Fruit fly (Drosophila melanogaster) whole organism, embryonic: Measurements from ENCODE around the gene Elo68alpha.
A peak's percentile ranks its signal among the peaks of the same experiment; 100 is the strongest.

ENCODE experiments used
- Asciz ChIP-seq: fragments of 200-800 bp; sonication (Bioruptor generic); optimal IDR thresholded peaks from 2 replicates; lab custom pipeline; 2017; ENCODE audit warnings: missing biosample characterization, mild to moderate bottlenecking, missing genetic modification characterization, missing genetic modification reagents
- Bgb ChIP-seq: fragments of 200-800 bp; sonication (Bioruptor generic); IDR thresholded peaks from 2 replicates; pipeline ENCODE4 v1.3.6; 2022; ENCODE audit warnings: missing biosample characterization, missing genetic modification characterization; ENCODE audit not compliant: partially characterized antibody
- CG11085 ChIP-seq: fragments of 200-800 bp; sonication (Bioruptor generic); IDR thresholded peaks from 2 replicates; pipeline ENCODE4 v1.3.6; 2022; ENCODE audit warnings: missing biosample characterization, missing genetic modification characterization
- CG12219 ChIP-seq: fragments of 200-800 bp; sonication (Bioruptor generic); optimal IDR thresholded peaks from 3 replicates; lab custom pipeline; 2018; ENCODE audit warnings: missing biosample characterization, mild to moderate bottlenecking, missing genetic modification characterization
- CG1233 ChIP-seq: fragments of 200-800 bp; sonication (Bioruptor generic); optimal IDR thresholded peaks from 4 replicates; lab custom pipeline; 2018; ENCODE audit warnings: missing biosample characterization, mild to moderate bottlenecking, missing genetic modification characterization
- CG13296 ChIP-seq: fragments of 200-800 bp; sonication (Bioruptor generic); optimal IDR thresholded peaks from 3 replicates; lab custom pipeline; 2018; ENCODE audit warnings: missing biosample characterization, mild to moderate bottlenecking, missing genetic modification characterization
- CG13775 ChIP-seq: fragments of 200-800 bp; sonication (Bioruptor generic); optimal IDR thresholded peaks from 3 replicates; lab custom pipeline; 2017; ENCODE audit warnings: missing biosample characterization, mild to moderate bottlenecking, missing genetic modification characterization
- CG15073 ChIP-seq: fragments of 200-800 bp; sonication (Bioruptor generic); optimal IDR thresholded peaks from 2 replicates; lab custom pipeline; 2016; ENCODE audit warnings: missing biosample characterization, missing genetic modification characterization
- CG1792 ChIP-seq: fragments of 200-800 bp; sonication (Bioruptor generic); optimal IDR thresholded peaks from 2 replicates; lab custom pipeline; 2016; ENCODE audit warnings: missing biosample characterization, missing genetic modification characterization
- CG4328 ChIP-seq: fragments of 200-800 bp; sonication (Bioruptor generic); optimal IDR thresholded peaks from 3 replicates; lab custom pipeline; 2017; ENCODE audit warnings: missing biosample characterization, missing genetic modification reagents, missing genetic modification characterization
- CG43689 ChIP-seq: fragments of 200-800 bp; sonication (Bioruptor generic); IDR thresholded peaks from 2 replicates; pipeline ENCODE4 v1.3.6; 2022; ENCODE audit warnings: missing biosample characterization, missing genetic modification characterization
- CG4404 ChIP-seq: fragments of 200-800 bp; sonication (Bioruptor generic); IDR thresholded peaks from 2 replicates; pipeline ENCODE4 v1.3.6; 2022; ENCODE audit warnings: missing biosample characterization, missing genetic modification characterization
- CG5245 ChIP-seq: fragments of 200-800 bp; sonication (Bioruptor generic); optimal IDR thresholded peaks from 3 replicates; lab custom pipeline; 2016; ENCODE audit warnings: missing biosample characterization, missing genetic modification characterization
- CG6683 ChIP-seq: fragments of 200-800 bp; sonication (Bioruptor generic); optimal IDR thresholded peaks from 2 replicates; lab custom pipeline; 2017; ENCODE audit warnings: missing biosample characterization, mild to moderate bottlenecking, missing genetic modification characterization, missing genetic modification reagents
- CG6854 ChIP-seq: fragments of 200-800 bp; sonication (Bioruptor generic); optimal IDR thresholded peaks from 3 replicates; lab custom pipeline; 2017; ENCODE audit warnings: missing biosample characterization, mild to moderate bottlenecking, missing genetic modification characterization
- CG9215 ChIP-seq: fragments of 200-800 bp; sonication (Bioruptor generic); IDR thresholded peaks from 2 replicates; pipeline ENCODE4 v1.3.6; 2022; ENCODE audit warnings: missing biosample characterization, missing genetic modification characterization
- CG9437 ChIP-seq: fragments of 200-800 bp; sonication (Bioruptor generic); optimal IDR thresholded peaks from 2 replicates; lab custom pipeline; 2018; ENCODE audit warnings: missing biosample characterization, mild to moderate bottlenecking, missing genetic modification characterization
- Dip3 ChIP-seq: fragments of 200-800 bp; sonication (Bioruptor generic); optimal IDR thresholded peaks from 3 replicates; lab custom pipeline; 2016; ENCODE audit warnings: missing biosample characterization, missing genetic modification characterization
- MTF-1 ChIP-seq: fragments of 200-800 bp; sonication (Bioruptor generic); optimal IDR thresholded peaks from 2 replicates; lab custom pipeline; 2018; ENCODE audit warnings: missing biosample characterization, mild to moderate bottlenecking, missing genetic modification characterization, borderline replicate concordance
- Myb ChIP-seq: fragments of 200-800 bp; sonication (Bioruptor generic); optimal IDR thresholded peaks from 2 replicates; lab custom pipeline; 2016; ENCODE audit warnings: missing biosample characterization, missing genetic modification characterization
- Neu2 ChIP-seq: fragments of 200-800 bp; sonication (Bioruptor generic); optimal IDR thresholded peaks from 3 replicates; lab custom pipeline; 2016; ENCODE audit warnings: missing biosample characterization, missing genetic modification characterization, borderline replicate concordance
- Oaz ChIP-seq: fragments of 200-800 bp; sonication (Bioruptor generic); IDR thresholded peaks from 2 replicates; pipeline ENCODE4 v1.3.6; 2022; ENCODE audit warnings: missing biosample characterization, missing genetic modification characterization
- Ssrp ChIP-seq: fragments of 200-800 bp; sonication (Bioruptor generic); optimal IDR thresholded peaks from 2 replicates; lab custom pipeline; 2018; ENCODE audit warnings: missing biosample characterization, mild to moderate bottlenecking, missing genetic modification characterization, moderate library complexity
- bcd ChIP-seq: fragments of 200-800 bp; sonication (Bioruptor generic); optimal IDR thresholded peaks from 2 replicates; lab custom pipeline; 2017; ENCODE audit warnings: missing biosample characterization, mild to moderate bottlenecking, missing genetic modification characterization
- br ChIP-seq: fragments of >200 bp; optimal IDR thresholded peaks from 2 replicates; lab custom pipeline; 2017
- bsh ChIP-seq, 2 experiments: fragments of 200-800 bp; sonication (Bioruptor generic); optimal IDR thresholded peaks; 2 replicates each; lab custom pipeline; 2017 to 2018; ENCODE audit warnings: mild to moderate bottlenecking in 2 of 2, missing biosample characterization in 2 of 2, missing genetic modification characterization in 2 of 2, moderate library complexity in 1 of 2
- corto ChIP-seq: fragments of 200-800 bp; sonication (Bioruptor generic); optimal IDR thresholded peaks from 2 replicates; lab custom pipeline; 2016; ENCODE audit warnings: missing biosample characterization, mild to moderate bottlenecking, missing genetic modification characterization, moderate library complexity
- dati ChIP-seq: fragments of 200-800 bp; sonication (Bioruptor generic); IDR thresholded peaks from 2 replicates; pipeline ENCODE4 v1.3.6; 2022; ENCODE audit warnings: missing biosample characterization, missing genetic modification characterization
- dimm ChIP-seq: fragments of 200-800 bp; sonication (Bioruptor generic); IDR thresholded peaks from 2 replicates; pipeline ENCODE4 v1.3.6; 2022; ENCODE audit warnings: missing biosample characterization, missing genetic modification characterization
- disco-r ChIP-seq: fragments of 200-800 bp; sonication (Bioruptor generic); optimal IDR thresholded peaks from 2 replicates; lab custom pipeline; 2016; ENCODE audit warnings: missing biosample characterization, missing genetic modification characterization
- fru ChIP-seq: fragments of >200 bp; optimal IDR thresholded peaks from 2 replicates; lab custom pipeline; 2017
- gcm ChIP-seq: fragments of 200-800 bp; sonication (Bioruptor generic); optimal IDR thresholded peaks from 2 replicates; lab custom pipeline; 2019; ENCODE audit warnings: missing biosample characterization, mild to moderate bottlenecking, missing genetic modification characterization, moderate library complexity
- kay ChIP-seq: fragments of 200-800 bp; sonication (Bioruptor generic); optimal IDR thresholded peaks from 2 replicates; lab custom pipeline; 2016; ENCODE audit warnings: missing biosample characterization, missing genetic modification characterization
- luna ChIP-seq: fragments of 200-800 bp; sonication (Bioruptor generic); optimal IDR thresholded peaks from 2 replicates; lab custom pipeline; 2016; ENCODE audit warnings: missing biosample characterization, missing genetic modification characterization
- odd ChIP-seq: fragments of 200-800 bp; sonication (Bioruptor generic); optimal IDR thresholded peaks from 2 replicates; lab custom pipeline; 2017; ENCODE audit warnings: missing biosample characterization, mild to moderate bottlenecking, missing genetic modification characterization
- pan ChIP-seq, 4 experiments: fragments of >200 bp in 3 of 4; fragments of 200-800 bp in 1 of 4; sonication (Bioruptor generic) in 1 of 4; optimal IDR thresholded peaks in 3 of 4; IDR thresholded peaks in 1 of 4; 2 replicates each; pipeline versions ENCODE4 v1.3.6 to Lab custom; 2017 to 2022; ENCODE audit warnings: missing biosample characterization in 2 of 4, missing genetic modification characterization in 2 of 4, mixed read lengths in 1 of 4
- pros ChIP-seq: fragments of 200-800 bp; sonication (Bioruptor generic); optimal IDR thresholded peaks from 3 replicates; lab custom pipeline; 2019; ENCODE audit warnings: missing biosample characterization, mild to moderate bottlenecking, missing genetic modification characterization, moderate library complexity
- row ChIP-seq: fragments of 200-800 bp; sonication (Bioruptor generic); IDR thresholded peaks from 3 replicates; pipeline ENCODE4 v1.3.6; 2022; ENCODE audit warnings: missing biosample characterization, missing genetic modification characterization
- seq ChIP-seq: fragments of 200-800 bp; sonication (Bioruptor generic); IDR thresholded peaks from 2 replicates; pipeline ENCODE4 v1.3.6; 2022; ENCODE audit warnings: missing biosample characterization, missing genetic modification characterization
- sim ChIP-seq: fragments of 200-800 bp; sonication (Bioruptor generic); IDR thresholded peaks from 2 replicates; pipeline ENCODE4 v1.3.6; 2022; ENCODE audit warnings: missing biosample characterization, missing genetic modification characterization
- sima ChIP-seq: fragments of 200-800 bp; sonication (Bioruptor generic); optimal IDR thresholded peaks from 2 replicates; lab custom pipeline; 2016; ENCODE audit warnings: missing biosample characterization, missing genetic modification characterization
- slp2 ChIP-seq: fragments of 200-800 bp; sonication (Bioruptor generic); optimal IDR thresholded peaks from 2 replicates; lab custom pipeline; 2016; ENCODE audit warnings: missing biosample characterization, missing genetic modification characterization
- so ChIP-seq: fragments of 200-800 bp; sonication (Bioruptor generic); IDR thresholded peaks from 3 replicates; pipeline ENCODE4 v1.3.6; 2022; ENCODE audit warnings: missing biosample characterization, missing genetic modification characterization
- stwl ChIP-seq: fragments of 200-800 bp; sonication (Bioruptor generic); optimal IDR thresholded peaks from 3 replicates; lab custom pipeline; 2018; ENCODE audit warnings: missing biosample characterization, mild to moderate bottlenecking, missing genetic modification characterization, moderate library complexity
- sug ChIP-seq: fragments of 200-800 bp; optimal IDR thresholded peaks from 2 replicates; lab custom pipeline; 2019; ENCODE audit warnings: missing biosample characterization, mild to moderate bottlenecking, missing genetic modification characterization, moderate library complexity
- tio ChIP-seq: fragments of 200-800 bp; sonication (Bioruptor generic); optimal IDR thresholded peaks from 2 replicates; lab custom pipeline; 2017; ENCODE audit warnings: missing biosample characterization, missing genetic modification characterization, inconsistent platforms
- tll ChIP-seq, 2 experiments: fragments of 200-800 bp in 1 of 2; fragments of >200 bp in 1 of 2; sonication (Bioruptor generic) in 1 of 2; optimal IDR thresholded peaks; 2 replicates each; lab custom pipeline; 2017 to 2019; ENCODE audit warnings: missing biosample characterization in 2 of 2, missing genetic modification characterization in 2 of 2, mild to moderate bottlenecking in 1 of 2, moderate library complexity in 1 of 2
- usp ChIP-seq: fragments of >200 bp; optimal IDR thresholded peaks from 2 replicates; lab custom pipeline; 2017; ENCODE audit warnings: missing biosample characterization, missing genetic modification characterization
- vfl ChIP-seq: fragments of 200-800 bp; sonication (Bioruptor generic); optimal IDR thresholded peaks from 2 replicates; lab custom pipeline; 2016; ENCODE audit warnings: missing biosample characterization, missing genetic modification characterization
- zf30C ChIP-seq: fragments of 200-800 bp; sonication (Bioruptor generic); optimal IDR thresholded peaks from 3 replicates; lab custom pipeline; 2018; ENCODE audit warnings: missing biosample characterization, mild to moderate bottlenecking, missing genetic modification characterization

Gene Elo68alpha

dm6 chr3L:11091943-11092609 lies 10.8 kb downstream of the Elo68alpha start (continued):
- no peak for TF ChIP-seq zf30C (GFP tag; lab: Kevin White, UChicago)
- peak; percentile 25 for TF ChIP-seq sima (GFP tag; lab: Kevin White, UChicago)
- peak; percentile 47 for TF ChIP-seq corto (GFP tag; lab: Kevin White, UChicago)
- TF ChIP-seq CG9215 = 0 out of 2 replicates have a peak, but pooled peaks have one; percentile 6
- TF ChIP-seq CG4328 (GFP tag; lab: Kevin White, UChicago) = peak; percentile 35
- TF ChIP-seq bsh (GFP tag; optimal IDR thresholded peaks at IDR 0.05; lab: Kevin White, UChicago) = peak in 1 of 2 experiments; percentile 34
- no peak for TF ChIP-seq slp2 (GFP tag; lab: Kevin White, UChicago)
- no peak for TF ChIP-seq Ssrp (tag; lab: Kevin White, UChicago)
- peak; percentile 12 for TF ChIP-seq CG1233 (GFP tag; lab: Kevin White, UChicago)
- no peak for TF ChIP-seq sim (GFP tag; lab: Robert Waterston, UW)
- TF ChIP-seq MTF-1 (GFP tag; lab: Kevin White, UChicago) = peak; percentile 28
- no peak for TF ChIP-seq tll (GFP tag; optimal IDR thresholded peaks at IDR 0.05; lab: Kevin White, UChicago)
- no peak for TF ChIP-seq Oaz (GFP tag; lab: Robert Waterston, UW)
- TF ChIP-seq CG11085 (GFP tag; lab: Robert Waterston, UW) = no peak
- TF ChIP-seq Bgb (GFP tag; lab: Robert Waterston, UW) = no peak
- TF ChIP-seq stwl (tag; lab: Kevin White, UChicago) = peak; percentile 85
- TF ChIP-seq CG43689 (GFP tag; lab: Robert Waterston, UW) = no peak
- no peak for TF ChIP-seq seq (GFP tag; lab: Robert Waterston, UW)
- TF ChIP-seq dati = no peak
- TF ChIP-seq CG13296 (GFP tag; lab: Kevin White, UChicago) = no peak
- no peak for TF ChIP-seq pros (GFP tag; lab: Kevin White, UChicago)
- no peak for TF ChIP-seq fru (lab: Kevin White, UChicago)
- peak; percentile 36 for TF ChIP-seq CG1792 (GFP tag; lab: Kevin White, UChicago)
- no peak for TF ChIP-seq CG15073 (GFP tag; lab: Kevin White, UChicago)
- TF ChIP-seq dimm (GFP tag; lab: Robert Waterston, UW) = no peak
- TF ChIP-seq gcm (GFP tag; lab: Kevin White, UChicago) = no peak
- TF ChIP-seq usp = no peak
- TF ChIP-seq Neu2 = no peak
- no peak; the same call in 1 of the 3 replicates for TF ChIP-seq row (GFP tag; lab: Robert Waterston, UW)
- peak; percentile 14 for TF ChIP-seq Asciz (GFP tag; lab: Kevin White, UChicago)
- no peak for TF ChIP-seq pan (optimal IDR thresholded peaks at IDR 0.05; lab: Kevin White, UChicago)
- TF ChIP-seq pan (GFP tag; optimal IDR thresholded peaks at IDR 0.05 in 1 of 2, IDR thresholded peaks at IDR 0.05 in 1 of 2) = peak in 1 of 2 experiments; percentile 64
- TF ChIP-seq disco-r (GFP tag; lab: Kevin White, UChicago) = peak; percentile 18
- TF ChIP-seq CG9437 (GFP tag; lab: Kevin White, UChicago) = peak; percentile 40
- peak; percentile 7 for TF ChIP-seq CG13775 (GFP tag; lab: Kevin White, UChicago)
- TF ChIP-seq Dip3 (GFP tag; lab: Kevin White, UChicago) = peak; percentile 48
- peak; percentile 29 for TF ChIP-seq CG5245 (GFP tag; lab: Kevin White, UChicago)
- peak; percentile 43 for TF ChIP-seq kay (GFP tag; lab: Kevin White, UChicago)
- TF ChIP-seq tio (GFP tag; lab: Kevin White, UChicago) = no peak
- no peak for TF ChIP-seq CG12219
- peak; percentile 11 for TF ChIP-seq sug (tag; lab: Kevin White, UChicago)
- peak; percentile 22 for TF ChIP-seq vfl (GFP tag; lab: Kevin White, UChicago)
- TF ChIP-seq bcd (GFP tag; lab: Kevin White, UChicago) = peak; percentile 43
- TF ChIP-seq br (lab: Kevin White, UChicago) = no peak
- TF ChIP-seq so (GFP tag; lab: Robert Waterston, UW) = no peak
- no peak for TF ChIP-seq luna (GFP tag; lab: Kevin White, UChicago)
- peak; percentile 64 for TF ChIP-seq Myb (GFP tag; lab: Kevin White, UChicago)
- TF ChIP-seq odd (GFP tag; lab: Kevin White, UChicago) = no peak
- TF ChIP-seq CG4404 (GFP tag; lab: Robert Waterston, UW) = 0 out of 2 replicates have a peak, but pooled peaks have one; percentile 24
- TF ChIP-seq CG6683 = no peak
- TF ChIP-seq CG6854 (GFP tag; lab: Kevin White, UChicago) = no peak
